Fruit fly (Drosophila melanogaster): ENCODE data around the gene tkv.

Gene tkv

dm6 chr2L:5238567-5238925 lies 32.6 kb downstream of the tkv start (continued):
- TF ChIP-seq CG17802 (tag; optimal IDR thresholded peaks at IDR 0.05) (no peak), B-H1 (GFP tag; IDR thresholded peaks at IDR 0.05) (no peak), CG7839 (tag; optimal IDR thresholded peaks at IDR 0.05) (no peak), CG14965 (GFP tag; optimal IDR thresholded peaks at IDR 0.05; ENCODE audit: borderline replicate concordance) (no peak), pzg (GFP tag; optimal IDR thresholded peaks at IDR 0.05) (no peak), Eip74EF (GFP tag; optimal IDR thresholded peaks at IDR 0.05) (no peak), CG1832 (GFP tag; optimal IDR thresholded peaks at IDR 0.05) (no peak), Lpt (GFP tag; optimal IDR thresholded peaks at IDR 0.05) (no peak), Ptx1 (GFP tag; IDR thresholded peaks at IDR 0.05) (no peak), ken (GFP tag; IDR thresholded peaks at IDR 0.05) (no peak), CG3995 (GFP tag; optimal IDR thresholded peaks at IDR 0.05) (no peak), tx (GFP tag; optimal IDR thresholded peaks at IDR 0.05) (no peak), odd (GFP tag; optimal IDR thresholded peaks at IDR 0.05) (no peak), CG11723 (GFP tag; optimal IDR thresholded peaks at IDR 0.05) (no peak), Sin3A (optimal IDR thresholded peaks at IDR 0.05) (no peak), CG5180 (GFP tag; optimal IDR thresholded peaks at IDR 0.05) (no peak), fd64A (GFP tag; optimal IDR thresholded peaks at IDR 0.05) (no peak), tap (tag; optimal IDR thresholded peaks at IDR 0.05) (no peak), p53 (GFP tag; optimal IDR thresholded peaks at IDR 0.05) (no peak), twi (tag; optimal IDR thresholded peaks at IDR 0.05) (peak; percentile 50), HmgZ (tag; optimal IDR thresholded peaks at IDR 0.05) (no peak), fd96Cb (tag; optimal IDR thresholded peaks at IDR 0.05) (no peak), sens-2 (GFP tag; IDR thresholded peaks at IDR 0.05) (no peak), CG11456 (GFP tag; IDR thresholded peaks at IDR 0.05) (no peak), caup (GFP tag; optimal IDR thresholded peaks at IDR 0.05; ENCODE audit: severe bottlenecking) (no peak), sd (tag; optimal IDR thresholded peaks at IDR 0.05) (no peak), ci (GFP tag; IDR thresholded peaks at IDR 0.05) (no peak), CG32767 (GFP tag; IDR thresholded peaks at IDR 0.05) (no peak), kah (GFP tag; optimal IDR thresholded peaks at IDR 0.05) (no peak), Tbp (GFP tag; optimal IDR thresholded peaks at IDR 0.05) (no peak), Oli (tag; optimal IDR thresholded peaks at IDR 0.05) (no peak), CG18764 (GFP tag; optimal IDR thresholded peaks at IDR 0.05) (no peak), nerfin-1 (tag; optimal IDR thresholded peaks at IDR 0.05) (no peak), stc (GFP tag; IDR thresholded peaks at IDR 0.05) (no peak), lab (GFP tag; optimal IDR thresholded peaks at IDR 0.05) (no peak), Mes4 (GFP tag; optimal IDR thresholded peaks at IDR 0.05) (no peak), CG4730 (GFP tag; IDR thresholded peaks at IDR 0.05) (no peak), CG4424 (GFP tag; optimal IDR thresholded peaks at IDR 0.05) (no peak), ttk (GFP tag; IDR thresholded peaks at IDR 0.05) (no peak), CG34376 (GFP tag; optimal IDR thresholded peaks at IDR 0.05) (no peak), CG13123 (GFP tag; optimal IDR thresholded peaks at IDR 0.05) (no peak), CkIIα-i1 (GFP tag; IDR thresholded peaks at IDR 0.05) (no peak), CG14014 (GFP tag; IDR thresholded peaks at IDR 0.05) (no peak), Camta (GFP tag; optimal IDR thresholded peaks at IDR 0.05) (no peak), az2 (GFP tag; optimal IDR thresholded peaks at IDR 0.05) (no peak), ftz-f1 (GFP tag; optimal IDR thresholded peaks at IDR 0.05) (no peak), CG8290 (GFP tag; optimal IDR thresholded peaks at IDR 0.05) (no peak), CG8290 (tag; optimal IDR thresholded peaks at IDR 0.05) (no peak)
